Fruit fly (Drosophila melanogaster): ENCODE results near the gene CG6974.
A peak's percentile ranks its signal among the peaks of the same experiment; 100 is the strongest.

Gene CG6974

DNA sequence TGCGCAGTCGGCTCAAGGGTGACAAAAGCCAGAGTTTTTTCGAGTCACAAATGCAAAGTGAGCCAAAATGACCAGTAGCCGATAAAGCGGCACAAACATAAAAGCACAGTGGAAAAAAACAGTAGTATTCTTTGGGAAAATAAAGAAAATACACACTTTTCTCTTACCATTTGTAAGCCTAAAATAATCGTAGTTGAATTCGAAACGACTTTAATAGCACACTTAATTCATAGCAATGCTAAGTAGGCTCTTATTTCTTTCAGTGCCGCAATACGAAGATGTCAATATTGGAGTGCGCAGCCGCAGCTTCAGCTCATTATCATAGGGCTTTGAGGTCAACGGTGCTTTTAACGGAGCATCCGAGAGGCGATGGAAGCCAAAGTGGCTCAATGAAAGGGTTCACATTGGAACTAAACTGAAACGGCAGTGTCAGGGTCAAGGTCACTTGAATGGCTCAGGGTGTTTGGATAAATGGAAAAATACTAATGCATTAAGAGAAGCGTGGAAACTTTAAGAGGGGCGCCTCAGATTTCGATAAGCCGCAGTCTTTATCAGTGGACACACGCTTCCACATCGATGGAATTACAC lies 8.6 kb upstream of the CG6974 start (continued):
- peak; percentile 82 for TF ChIP-seq Blimp-1 (GFP tag; optimal IDR thresholded peaks at IDR 0.05)
- no peak for TF ChIP-seq br (optimal IDR thresholded peaks at IDR 0.05)
- TF ChIP-seq vfl (GFP tag; optimal IDR thresholded peaks at IDR 0.05) = peak; percentile 48
- peak; percentile 89 for TF ChIP-seq Oli (tag; optimal IDR thresholded peaks at IDR 0.05)
- peak; percentile 89 for TF ChIP-seq danr (GFP tag; IDR thresholded peaks at IDR 0.05)
- peak; percentile 72 for TF ChIP-seq Dek (tag; optimal IDR thresholded peaks at IDR 0.05)
- peak; percentile 75 for TF ChIP-seq croc (GFP tag; conservative IDR thresholded peaks at IDR 0.05)
- TF ChIP-seq CG34224 (GFP tag; IDR thresholded peaks at IDR 0.05; ENCODE audit: partially characterized antibody) = no peak
- TF ChIP-seq CG17829 (tag; optimal IDR thresholded peaks at IDR 0.05) = peak; percentile 82
- no peak for TF ChIP-seq ac (GFP tag; optimal IDR thresholded peaks at IDR 0.05)
- TF ChIP-seq CG2202 (tag; optimal IDR thresholded peaks at IDR 0.05) = no peak
- peak; percentile 83 for TF ChIP-seq jing (GFP tag; optimal IDR thresholded peaks at IDR 0.05)
- TF ChIP-seq Lhr (GFP tag; optimal IDR thresholded peaks at IDR 0.05) = no peak
- TF ChIP-seq tin (GFP tag; optimal IDR thresholded peaks at IDR 0.05) = peak; percentile 82
- TF ChIP-seq ftz-f1 (GFP tag; optimal IDR thresholded peaks at IDR 0.05) = no peak
- peak; percentile 26 for TF ChIP-seq CG2116 (GFP tag; optimal IDR thresholded peaks at IDR 0.05)
- TF ChIP-seq CG8388 (GFP tag; optimal IDR thresholded peaks at IDR 0.05) = peak; percentile 75
- peak; percentile 85 for TF ChIP-seq bab2 (GFP tag; optimal IDR thresholded peaks at IDR 0.05)
- TF ChIP-seq CG13624 (GFP tag; optimal IDR thresholded peaks at IDR 0.05) = peak; percentile 84
- TF ChIP-seq CG9797 (GFP tag; optimal IDR thresholded peaks at IDR 0.05) = no peak
- peak; percentile 83 for TF ChIP-seq gsb (GFP tag; IDR thresholded peaks at IDR 0.05)
- TF ChIP-seq CG1024 (GFP tag; IDR thresholded peaks at IDR 0.05) = peak; percentile 82
- TF ChIP-seq wdn (GFP tag; IDR thresholded peaks at IDR 0.05) = peak; percentile 68
- no peak for TF ChIP-seq prd (optimal IDR thresholded peaks at IDR 0.05)
- TF ChIP-seq prd (GFP tag; IDR thresholded peaks at IDR 0.05) = peak; percentile 93
- TF ChIP-seq lilli (GFP tag; optimal IDR thresholded peaks at IDR 0.05) = peak; percentile 78
- TF ChIP-seq CG10366 (GFP tag; IDR thresholded peaks at IDR 0.05) = peak; percentile 94
- TF ChIP-seq cato (GFP tag; optimal IDR thresholded peaks at IDR 0.05; ENCODE audit: borderline replicate concordance) = peak; percentile 71
- TF ChIP-seq sens-2 (GFP tag; IDR thresholded peaks at IDR 0.05) = peak; percentile 76
- peak; percentile 88 for TF ChIP-seq ken (GFP tag; IDR thresholded peaks at IDR 0.05)
- TF ChIP-seq grau (tag; optimal IDR thresholded peaks at IDR 0.05) = peak; percentile 82
- TF ChIP-seq CG7963 (GFP tag; IDR thresholded peaks at IDR 0.05; ENCODE audit: partially characterized antibody) = no peak
- peak; percentile 47; the same call in 1 of the 2 replicates for TF ChIP-seq CG16779 (GFP tag; IDR thresholded peaks at IDR 0.05)
- TF ChIP-seq dm (GFP tag; optimal IDR thresholded peaks at IDR 0.05) = peak; percentile 42
- TF ChIP-seq CG8924 (tag; optimal IDR thresholded peaks at IDR 0.05) = peak; percentile 82
- TF ChIP-seq Hmx (GFP tag; optimal IDR thresholded peaks at IDR 0.05) = peak; percentile 12
- TF ChIP-seq usp (GFP tag; optimal IDR thresholded peaks at IDR 0.05) = no peak
- peak; percentile 86 for TF ChIP-seq CG2712 (tag; optimal IDR thresholded peaks at IDR 0.05)
- no peak for TF ChIP-seq CG16815 (GFP tag; optimal IDR thresholded peaks at IDR 0.05)
- TF ChIP-seq dysf (GFP tag; IDR thresholded peaks at IDR 0.05) = peak; percentile 95
- peak; percentile 47 for TF ChIP-seq CG6654 (GFP tag; optimal IDR thresholded peaks at IDR 0.05)
- TF ChIP-seq pros (GFP tag; optimal IDR thresholded peaks at IDR 0.05) = no peak
- peak; percentile 90 for TF ChIP-seq lmd (GFP tag; IDR thresholded peaks at IDR 0.05)
- TF ChIP-seq tup (GFP tag; optimal IDR thresholded peaks at IDR 0.05) = peak; percentile 64
- TF ChIP-seq CG15514 (GFP tag; optimal IDR thresholded peaks at IDR 0.05) = peak; percentile 62
- TF ChIP-seq CG12391 (tag; optimal IDR thresholded peaks at IDR 0.05) = peak; percentile 77
- TF ChIP-seq mirr (GFP tag; optimal IDR thresholded peaks at IDR 0.05) = no peak
- TF ChIP-seq CG11723 (GFP tag; optimal IDR thresholded peaks at IDR 0.05) = peak; percentile 60
- 0 out of 2 replicates have a peak, but pooled peaks have one; percentile 39 for TF ChIP-seq ham (GFP tag; IDR thresholded peaks at IDR 0.05)
- TF ChIP-seq sr (GFP tag; IDR thresholded peaks at IDR 0.05) = peak; percentile 78; the same call in 2 of the 3 replicates
- TF ChIP-seq Gsc (GFP tag; IDR thresholded peaks at IDR 0.05) = peak; percentile 73; the same call in 1 of the 2 replicates

All from whole organism, embryonic.